Worm (Caenorhabditis elegans) whole organism, midembryonic: ENCODE data around the gene dpy-22.

ENCODE experiments used
- klf-2 ChIP-seq: fragments of 200-800 bp; sonication (Bioruptor generic); conservative IDR thresholded peaks from 2 replicates; pipeline ENCODE4 v1.3.6; 2022; ENCODE audit warnings: missing genetic modification reagents, missing genetic modification characterization, missing compliant biosample characterization
- tab-1 ChIP-seq: fragments of 200-800 bp; sonication (Bioruptor generic); IDR thresholded peaks from 2 replicates; pipeline ENCODE4 v1.3.6; 2022; ENCODE audit warnings: missing genetic modification characterization, missing compliant biosample characterization
- ztf-23 ChIP-seq: fragments of 200-800 bp; sonication (Bioruptor generic); IDR thresholded peaks from 2 replicates; pipeline ENCODE4 v1.3.6; 2022; ENCODE audit warnings: missing genetic modification reagents, missing genetic modification characterization, missing compliant biosample characterization
- ztf-29 ChIP-seq: fragments of 200-800 bp; sonication (Bioruptor generic); IDR thresholded peaks from 2 replicates; pipeline ENCODE4 v1.3.6; 2022; ENCODE audit warnings: missing genetic modification reagents, missing genetic modification characterization, missing compliant biosample characterization

- TF ChIP-seq ztf-29 (GFP tag; lab: Robert Waterston, UW) = no peak
- TF ChIP-seq tab-1 (GFP tag; lab: Robert Waterston, UW) = no peak
- TF ChIP-seq ztf-23 (GFP tag; lab: Robert Waterston, UW) = no peak
- no peak for TF ChIP-seq klf-2 (GFP tag; lab: Robert Waterston, UW)
These were observed 662 bp upstream of the dpy-22 start for ce11 chrX:9822606-9823264.
